ENCODE assay signal across 7 worm cellular contexts in the genomic region with DNA sequence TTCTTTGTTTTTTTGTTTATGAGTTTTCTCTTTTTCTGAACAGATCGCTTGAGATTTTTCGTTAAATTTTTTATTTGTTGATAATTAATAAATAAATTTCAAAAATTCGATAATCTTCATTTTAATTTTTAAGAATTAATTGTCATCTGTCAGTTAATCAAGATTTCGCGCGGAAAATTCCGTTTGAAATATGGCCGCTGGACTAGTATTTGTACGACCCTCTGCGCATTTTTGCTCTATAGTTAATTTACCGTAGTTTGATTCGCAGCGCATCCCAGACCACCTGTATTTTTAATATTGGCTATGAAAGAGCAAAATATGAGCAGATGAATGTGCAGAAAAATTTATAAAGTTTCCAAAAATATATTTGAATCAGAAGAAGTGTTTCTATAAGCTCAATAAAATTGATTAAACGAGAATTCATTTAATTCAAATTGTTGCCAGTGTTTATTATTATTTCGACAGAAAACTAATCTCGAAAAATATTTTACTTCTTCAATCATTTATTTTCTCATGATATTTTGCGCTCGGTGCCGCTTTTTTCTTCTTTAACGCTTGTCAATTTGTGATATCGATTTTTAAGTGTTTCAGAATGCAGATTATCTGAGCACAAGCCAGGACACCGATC.
A peak's percentile ranks its signal among the peaks of the same experiment; 100 is the strongest.
TF ChIP-seq lines count a peak whose summit lies in the region.

Gene nfi-1, plus strand, starts transcription at position 578 of the 628 bp plus-strand sequence.

TF ChIP-seq in whole organism, L1 larva, 84 proteins besides CTCF, POLR2A, EP300 and RAD21 (continues in another document):
- TF ChIP-seq aha-1 (tag; optimal IDR thresholded peaks at IDR 0.05; lab: Kevin White, UChicago) (no peak), tlp-1 (tag; optimal IDR thresholded peaks at IDR 0.05; lab: Kevin White, UChicago) (no peak), elt-3 (tag; optimal IDR thresholded peaks at IDR 0.05; lab: Kevin White, UChicago) (peak in 1 of 6 experiments; percentile 50), skn-1 (tag; optimal IDR thresholded peaks at IDR 0.05; lab: Kevin White, UChicago) (peak; percentile 37), mdl-1 (tag; optimal IDR thresholded peaks at IDR 0.05; lab: Kevin White, UChicago) (no peak), jun-1 (tag; optimal IDR thresholded peaks at IDR 0.05; lab: Kevin White, UChicago) (no peak), fkh-10 (GFP tag; optimal IDR thresholded peaks at IDR 0.05; lab: Kevin White, UChicago) (no peak), nhr-84 (tag; optimal IDR thresholded peaks at IDR 0.05; lab: Kevin White, UChicago) (no peak), hpl-2 (GFP tag; optimal IDR thresholded peaks at IDR 0.05; lab: Kevin White, UChicago) (no peak), efl-3 (GFP tag; optimal IDR thresholded peaks at IDR 0.05; lab: Kevin White, UChicago) (no peak), isw-1 (GFP tag; IDR thresholded peaks at IDR 0.05; lab: Robert Waterston, UW) (no peak), nhr-237 (tag; optimal IDR thresholded peaks at IDR 0.05; lab: Kevin White, UChicago) (no peak)

TF ChIP-seq in whole organism, L2 larva, 48 proteins besides CTCF, POLR2A, EP300 and RAD21 (continues in another document):
- TF ChIP-seq unc-55 (GFP tag; optimal IDR thresholded peaks at IDR 0.05; lab: Kevin White, UChicago) (peak; percentile 59), sma-9 (GFP tag; optimal IDR thresholded peaks at IDR 0.05; lab: Kevin White, UChicago) (peak; percentile 62), sma-9 (tag; optimal IDR thresholded peaks at IDR 0.05; lab: Kevin White, UChicago) (no peak), peb-1 (tag; optimal IDR thresholded peaks at IDR 0.05; lab: Kevin White, UChicago) (no peak), egl-27 (tag; optimal IDR thresholded peaks at IDR 0.05; lab: Kevin White, UChicago) (no peak), lsy-2 (tag; optimal IDR thresholded peaks at IDR 0.05; lab: Kevin White, UChicago) (peak; percentile 3 to 95), gmeb-1 (tag; optimal IDR thresholded peaks at IDR 0.05; lab: Kevin White, UChicago) (peak; percentile 27), elt-1 (tag; optimal IDR thresholded peaks at IDR 0.05; lab: Kevin White, UChicago) (no peak), sma-3 (GFP tag; optimal IDR thresholded peaks at IDR 0.05; lab: Kevin White, UChicago) (peak; percentile 18), nhr-129 (tag; optimal IDR thresholded peaks at IDR 0.05; lab: Kevin White, UChicago) (peak; percentile 45), C34F6.9 (tag; optimal IDR thresholded peaks at IDR 0.05; lab: Kevin White, UChicago) (peak; percentile 70), blmp-1 (tag; optimal IDR thresholded peaks at IDR 0.05; lab: Kevin White, UChicago; ENCODE audit: insufficient read depth) (no peak)

TF ChIP-seq in whole organism, L3 larva, 47 proteins besides CTCF, POLR2A, EP300 and RAD21:
- TF ChIP-seq nhr-25 (tag; optimal IDR thresholded peaks at IDR 0.05; lab: Kevin White, UChicago) (peak; percentile 22), mml-1 (tag; optimal IDR thresholded peaks at IDR 0.05; lab: Kevin White, UChicago) (no peak), nfya-1 (tag; optimal IDR thresholded peaks at IDR 0.05; lab: Kevin White, UChicago; ENCODE audit: insufficient read depth) (peak; percentile 79), pha-4 (tag; optimal IDR thresholded peaks at IDR 0.05; lab: Kevin White, UChicago) (peak; percentile 81), ztf-4 (tag; optimal IDR thresholded peaks at IDR 0.05; lab: Kevin White, UChicago) (no peak), nhr-23 (tag; optimal IDR thresholded peaks at IDR 0.05; lab: Kevin White, UChicago) (peak; percentile 13), nhr-28 (tag; optimal IDR thresholded peaks at IDR 0.05; lab: Kevin White, UChicago) (no peak), ceh-16 (tag; optimal IDR thresholded peaks at IDR 0.05; lab: Kevin White, UChicago) (no peak), snpc-4 (tag; optimal IDR thresholded peaks at IDR 0.05; lab: Kevin White, UChicago) (peak; percentile 66), lin-15B (tag; optimal IDR thresholded peaks at IDR 0.05; lab: Kevin White, UChicago) (peak; percentile 68), lin-39 (tag; optimal IDR thresholded peaks at IDR 0.05; lab: Kevin White, UChicago) (peak; percentile 64)

TF ChIP-seq in whole organism, L4 larva, 104 proteins besides CTCF, POLR2A, EP300 and RAD21 (continues in another document):
- TF ChIP-seq egl-43 (GFP tag; IDR thresholded peaks at IDR 0.05; lab: Robert Waterston, UW) (no peak), T20F7.1 (GFP tag; optimal IDR thresholded peaks at IDR 0.05; lab: Kevin White, UChicago) (peak; percentile 42), F26F4.8 (GFP tag; conservative IDR thresholded peaks at IDR 0.05; lab: Robert Waterston, UW) (no peak), zfp-3 (GFP tag; conservative IDR thresholded peaks at IDR 0.05; lab: Robert Waterston, UW) (no peak), dmd-9 (GFP tag; IDR thresholded peaks at IDR 0.05; lab: Robert Waterston, UW) (no peak), mxl-3 (GFP tag; optimal IDR thresholded peaks at IDR 0.05; lab: Kevin White, UChicago) (no peak), hlh-11 (tag; optimal IDR thresholded peaks at IDR 0.05; lab: Kevin White, UChicago) (peak; percentile 36), F49E8.2 (tag; optimal IDR thresholded peaks at IDR 0.05; lab: Kevin White, UChicago; ENCODE audit: borderline replicate concordance) (no peak), nhr-77 (tag; optimal IDR thresholded peaks at IDR 0.05; lab: Kevin White, UChicago) (peak; percentile 19), ceh-82 (tag; optimal IDR thresholded peaks at IDR 0.05; lab: Kevin White, UChicago) (no peak), ceh-44 (GFP tag; IDR thresholded peaks at IDR 0.05; lab: Robert Waterston, UW) (no peak), tag-97 (GFP tag; IDR thresholded peaks at IDR 0.05; lab: Robert Waterston, UW) (no peak), lin-15B (tag; optimal IDR thresholded peaks at IDR 0.05; lab: Kevin White, UChicago) (no peak), nhr-11 (tag; optimal IDR thresholded peaks at IDR 0.05; lab: Kevin White, UChicago) (no peak)

TF ChIP-seq in whole organism, late embryonic, 69 proteins besides CTCF, POLR2A, EP300 and RAD21 (continues in another document):
- TF ChIP-seq C08G9.2 (tag; optimal IDR thresholded peaks at IDR 0.05; lab: Kevin White, UChicago) = peak; percentile 74
- no peak for TF ChIP-seq F13H6.1 (tag; optimal IDR thresholded peaks at IDR 0.05; lab: Kevin White, UChicago)
- no peak for TF ChIP-seq unc-3 (GFP tag; conservative IDR thresholded peaks at IDR 0.05; lab: Robert Waterston, UW)
- no peak for TF ChIP-seq unc-3 (tag; optimal IDR thresholded peaks at IDR 0.05; lab: Kevin White, UChicago)
- TF ChIP-seq hlh-15 (tag; optimal IDR thresholded peaks at IDR 0.05; lab: Kevin White, UChicago) = no peak
- peak; percentile 70 for TF ChIP-seq ceh-2 (tag; optimal IDR thresholded peaks at IDR 0.05; lab: Kevin White, UChicago)
- TF ChIP-seq elt-2 (tag; optimal IDR thresholded peaks at IDR 0.05; lab: Kevin White, UChicago) = peak; percentile 44
- TF ChIP-seq ceh-31 (tag; optimal IDR thresholded peaks at IDR 0.05; lab: Kevin White, UChicago) = peak; percentile 67
- no peak for TF ChIP-seq ceh-30 (tag; optimal IDR thresholded peaks at IDR 0.05; lab: Kevin White, UChicago)
- peak; percentile 47 for TF ChIP-seq unc-42 (tag; optimal IDR thresholded peaks at IDR 0.05; lab: Kevin White, UChicago)
- TF ChIP-seq hlh-8 (tag; optimal IDR thresholded peaks at IDR 0.05; lab: Kevin White, UChicago) = peak; percentile 38
- no peak for TF ChIP-seq pax-1 (tag; optimal IDR thresholded peaks at IDR 0.05; lab: Kevin White, UChicago)
- TF ChIP-seq nhr-232 (tag; optimal IDR thresholded peaks at IDR 0.05; lab: Kevin White, UChicago) = no peak
- no peak for TF ChIP-seq pha-4 (tag; optimal IDR thresholded peaks at IDR 0.05; lab: Kevin White, UChicago)

TF ChIP-seq in whole organism, mixed stage, embryonic, 35 proteins besides CTCF, POLR2A, EP300 and RAD21:
- TF ChIP-seq mep-1 (tag; optimal IDR thresholded peaks at IDR 0.05; lab: Kevin White, UChicago) (peak; percentile 67), lsy-2 (tag; optimal IDR thresholded peaks at IDR 0.05; lab: Kevin White, UChicago) (peak; percentile 82), nhr-28 (tag; optimal IDR thresholded peaks at IDR 0.05; lab: Kevin White, UChicago) (no peak), ceh-39 (tag; optimal IDR thresholded peaks at IDR 0.05; lab: Kevin White, UChicago) (peak; percentile 8), hlh-1 (tag; optimal IDR thresholded peaks at IDR 0.05; lab: Kevin White, UChicago) (peak; percentile 10)

TF ChIP-seq in whole organism, young adult, 124 proteins besides CTCF, POLR2A, EP300 and RAD21:
- TF ChIP-seq dpl-1 (GFP tag; optimal IDR thresholded peaks at IDR 0.05; lab: Kevin White, UChicago) = peak; percentile 22
- peak; percentile 49; the same call in 1 of the 2 replicates for TF ChIP-seq mcd-1 (GFP tag; IDR thresholded peaks at IDR 0.05; lab: Robert Waterston, UW)
- peak; percentile 57 for TF ChIP-seq attf-5 (GFP tag; optimal IDR thresholded peaks at IDR 0.05; lab: Kevin White, UChicago)
- peak; percentile 35 for TF ChIP-seq nhr-80 (tag; optimal IDR thresholded peaks at IDR 0.05; lab: Kevin White, UChicago)
- TF ChIP-seq lin-54 (GFP tag; optimal IDR thresholded peaks at IDR 0.05; lab: Kevin White, UChicago) = peak; percentile 36
- TF ChIP-seq nhr-120 (GFP tag; IDR thresholded peaks at IDR 0.05; lab: Robert Waterston, UW) = no peak
- peak; percentile 59 for TF ChIP-seq efl-1 (GFP tag; optimal IDR thresholded peaks at IDR 0.05; lab: Kevin White, UChicago)
- peak; percentile 32 for TF ChIP-seq K12H6.12 (tag; optimal IDR thresholded peaks at IDR 0.05; lab: Kevin White, UChicago)
- TF ChIP-seq mxl-1 (tag; optimal IDR thresholded peaks at IDR 0.05; lab: Kevin White, UChicago) = no peak
- peak; percentile 51 for TF ChIP-seq ceh-27 (GFP tag; optimal IDR thresholded peaks at IDR 0.05; lab: Kevin White, UChicago)
- TF ChIP-seq let-526 (GFP tag; IDR thresholded peaks at IDR 0.05; lab: Robert Waterston, UW) = no peak
- peak in 1 of 3 experiments; percentile 42 for TF ChIP-seq lin-35 (GFP tag; optimal IDR thresholded peaks at IDR 0.05; lab: Kevin White, UChicago)
- no peak for TF ChIP-seq bed-1 (GFP tag; IDR thresholded peaks at IDR 0.05; lab: Robert Waterston, UW)
- peak; percentile 49 for TF ChIP-seq lsl-1 (GFP tag; optimal IDR thresholded peaks at IDR 0.05; lab: Kevin White, UChicago)
- peak; percentile 42; the same call in 1 of the 2 replicates for TF ChIP-seq dox-1 (GFP tag; IDR thresholded peaks at IDR 0.05; lab: Robert Waterston, UW)
